Fruit fly (Drosophila melanogaster) whole organism, pupa: ENCODE data around the gene Tsp5D.

Experiments
- CG10348 ChIP-seq: fragments of 200-800 bp; sonication (Bioruptor generic); IDR thresholded peaks from 2 replicates; pipeline ENCODE4 v1.3.6; 2022; ENCODE audit warnings: missing biosample characterization, missing genetic modification characterization
- CG12605 ChIP-seq: fragments of 200-800 bp; sonication (Bioruptor generic); IDR thresholded peaks from 2 replicates; pipeline ENCODE4 v1.3.6; 2022; ENCODE audit warnings: missing biosample characterization, missing genetic modification characterization
- CG13204 ChIP-seq: fragments of 200-800 bp; sonication (Bioruptor generic); optimal IDR thresholded peaks from 2 replicates; lab custom pipeline; 2018; ENCODE audit warnings: missing biosample characterization, mild to moderate bottlenecking, missing genetic modification characterization, moderate library complexity
- CG14655 ChIP-seq: fragments of 200-800 bp; sonication (Bioruptor generic); optimal IDR thresholded peaks from 3 replicates; lab custom pipeline; 2017; ENCODE audit warnings: mild to moderate bottlenecking, missing biosample characterization, missing genetic modification reagents, missing genetic modification characterization
- CG15710 ChIP-seq: fragments of 200-800 bp; sonication (Bioruptor generic); optimal IDR thresholded peaks from 2 replicates; lab custom pipeline; 2018; ENCODE audit warnings: missing biosample characterization, mild to moderate bottlenecking, missing genetic modification characterization, moderate library complexity
- CG17806 ChIP-seq: fragments of 200-800 bp; sonication (Bioruptor generic); optimal IDR thresholded peaks from 2 replicates; lab custom pipeline; 2018; ENCODE audit warnings: missing biosample characterization, mild to moderate bottlenecking, missing genetic modification characterization, moderate library complexity
- CG32121 ChIP-seq: fragments of 200-800 bp; sonication (Bioruptor generic); IDR thresholded peaks from 2 replicates; pipeline ENCODE4 v1.3.6; 2022; ENCODE audit warnings: missing biosample characterization, missing genetic modification characterization
- CG34367 ChIP-seq: fragments of 200-800 bp; sonication (Bioruptor generic); optimal IDR thresholded peaks from 2 replicates; lab custom pipeline; 2018; ENCODE audit warnings: missing biosample characterization, mild to moderate bottlenecking, missing genetic modification characterization
- CG4496 ChIP-seq: fragments of 200-800 bp; sonication (Bioruptor generic); IDR thresholded peaks from 3 replicates; pipeline ENCODE4 v1.3.6; 2022; ENCODE audit warnings: missing biosample characterization, missing genetic modification characterization
- CG8159 ChIP-seq: fragments of 200-800 bp; sonication (Bioruptor generic); optimal IDR thresholded peaks from 3 replicates; lab custom pipeline; 2018; ENCODE audit warnings: missing biosample characterization, mild to moderate bottlenecking, missing genetic modification characterization, moderate library complexity
- CG8301 ChIP-seq: fragments of 200-800 bp; sonication (Bioruptor generic); optimal IDR thresholded peaks from 2 replicates; lab custom pipeline; 2018; ENCODE audit warnings: missing biosample characterization, mild to moderate bottlenecking, missing genetic modification characterization
- CG9948 ChIP-seq: fragments of 200-800 bp; sonication (Bioruptor generic); optimal IDR thresholded peaks from 2 replicates; lab custom pipeline; 2018; ENCODE audit warnings: missing biosample characterization, mild to moderate bottlenecking, missing genetic modification characterization, moderate library complexity
- D1 ChIP-seq: fragments of 200-800 bp; sonication (Bioruptor generic); optimal IDR thresholded peaks from 2 replicates; lab custom pipeline; 2018; ENCODE audit warnings: missing biosample characterization, mild to moderate bottlenecking, missing genetic modification characterization, moderate library complexity
- EcR ChIP-seq: fragments of 200-800 bp; sonication (Bioruptor generic); optimal IDR thresholded peaks from 3 replicates; lab custom pipeline; 2019; ENCODE audit warnings: missing biosample characterization, missing genetic modification characterization, mild to moderate bottlenecking, moderate library complexity, missing genetic modification reagents
- Ets98B ChIP-seq: fragments of 200-800 bp; sonication (Bioruptor generic); IDR thresholded peaks from 2 replicates; pipeline ENCODE4 v1.3.6; 2022; ENCODE audit warnings: missing biosample characterization, missing genetic modification characterization
- Pif1A ChIP-seq: fragments of 200-800 bp; sonication (Bioruptor generic); optimal IDR thresholded peaks from 3 replicates; lab custom pipeline; 2016; ENCODE audit warnings: missing biosample characterization, missing genetic modification characterization
- Pif1B ChIP-seq: fragments of 200-800 bp; sonication (Bioruptor generic); optimal IDR thresholded peaks from 3 replicates; lab custom pipeline; 2016; ENCODE audit warnings: missing biosample characterization, missing genetic modification characterization
- Snoo ChIP-seq: fragments of 200-800 bp; sonication (Bioruptor generic); optimal IDR thresholded peaks from 3 replicates; lab custom pipeline; 2017; ENCODE audit warnings: missing biosample characterization, mild to moderate bottlenecking, missing genetic modification characterization, inconsistent platforms
- fd96Ca ChIP-seq: fragments of 200-800 bp; sonication (Bioruptor generic); IDR thresholded peaks from 3 replicates; pipeline ENCODE4 v1.3.6; 2022; ENCODE audit warnings: missing biosample characterization, missing genetic modification characterization
- gl ChIP-seq: fragments of 200-800 bp; sonication (Bioruptor generic); optimal IDR thresholded peaks from 2 replicates; lab custom pipeline; 2018; ENCODE audit warnings: missing biosample characterization, mild to moderate bottlenecking, missing genetic modification characterization
- rn ChIP-seq: fragments of 200-800 bp; sonication (Bioruptor generic); IDR thresholded peaks from 2 replicates; pipeline ENCODE4 v1.3.6; 2022; ENCODE audit warnings: missing biosample characterization, missing genetic modification characterization

Gene Tsp5D

dm6 chrX:6031692-6032091, 43.0 kb downstream of the Tsp5D start:
- no peak for TF ChIP-seq rn (GFP tag; lab: Robert Waterston, UW)
- no peak for TF ChIP-seq CG12605 (GFP tag; lab: Robert Waterston, UW)
- TF ChIP-seq Snoo (tag; lab: Kevin White, UChicago) = peak; percentile 38
- peak; percentile 19 for TF ChIP-seq CG9948
- no peak for TF ChIP-seq fd96Ca
- no peak for TF ChIP-seq D1 (tag; lab: Kevin White, UChicago)
- peak; percentile 21 for TF ChIP-seq Pif1A (GFP tag; lab: Kevin White, UChicago)
- TF ChIP-seq CG4496 = peak; percentile 58; the same call in 2 of the 3 replicates
- peak; percentile 17 for TF ChIP-seq CG34367
- TF ChIP-seq Ets98B (GFP tag; lab: Robert Waterston, UW) = no peak
- TF ChIP-seq CG17806 (tag; lab: Kevin White, UChicago) = peak; percentile 29
- TF ChIP-seq gl (tag; lab: Kevin White, UChicago) = no peak
- no peak for TF ChIP-seq CG32121
- no peak for TF ChIP-seq CG13204 (GFP tag; lab: Kevin White, UChicago)
- TF ChIP-seq EcR = no peak
- TF ChIP-seq CG10348 (GFP tag; lab: Robert Waterston, UW) = no peak
- peak; percentile 63 for TF ChIP-seq CG8159 (tag; lab: Kevin White, UChicago)
- TF ChIP-seq CG15710 (tag; lab: Kevin White, UChicago) = peak; percentile 49

- TF ChIP-seq CG8159 (tag; lab: Kevin White, UChicago) (no peak), CG4496 (peak; percentile 29; the same call in 1 of the 3 replicates)
Observed at dm6 chrX:6030593-6030992, 44.1 kb downstream of the Tsp5D start.

DNA sequence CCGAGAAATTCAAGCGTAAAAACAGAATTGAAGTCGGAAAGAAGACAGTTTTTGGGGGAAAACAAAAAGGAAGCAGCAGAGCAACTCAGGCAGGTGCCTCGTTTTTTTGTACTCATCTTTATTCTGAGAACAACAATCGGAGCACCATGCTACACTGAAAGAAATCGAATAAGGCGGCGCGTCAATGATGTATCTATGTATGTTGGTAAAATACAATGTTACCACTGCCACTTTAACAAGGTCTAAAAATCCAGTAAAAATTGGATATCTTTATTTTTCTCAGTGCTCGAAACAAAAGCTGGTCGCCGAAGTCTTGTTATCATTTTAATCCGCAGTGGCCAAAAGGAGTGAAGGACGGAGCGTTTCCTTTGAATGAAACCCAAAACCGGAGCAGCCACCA, 44.6 kb downstream of the Tsp5D start:
- no peak for TF ChIP-seq CG10348 (GFP tag; lab: Robert Waterston, UW)
- no peak for TF ChIP-seq CG4496
- peak; percentile 6 for TF ChIP-seq CG8159 (tag; lab: Kevin White, UChicago)
- no peak for TF ChIP-seq CG32121
- TF ChIP-seq CG14655 = no peak
- TF ChIP-seq CG12605 (GFP tag; lab: Robert Waterston, UW) = no peak
- TF ChIP-seq D1 (tag; lab: Kevin White, UChicago) = no peak
- no peak for TF ChIP-seq CG34367
- TF ChIP-seq CG8301 = no peak
- TF ChIP-seq Snoo (tag; lab: Kevin White, UChicago) = peak; percentile 43
- no peak for TF ChIP-seq CG15710 (tag; lab: Kevin White, UChicago)
- TF ChIP-seq Pif1B (GFP tag; lab: Kevin White, UChicago) = peak; percentile 13
- TF ChIP-seq Ets98B (GFP tag; lab: Robert Waterston, UW) = no peak
- no peak for TF ChIP-seq CG9948
- TF ChIP-seq gl (tag; lab: Kevin White, UChicago) = no peak
- peak; percentile 15 for TF ChIP-seq CG17806 (tag; lab: Kevin White, UChicago)
- TF ChIP-seq CG13204 (GFP tag; lab: Kevin White, UChicago) = no peak

DNA sequence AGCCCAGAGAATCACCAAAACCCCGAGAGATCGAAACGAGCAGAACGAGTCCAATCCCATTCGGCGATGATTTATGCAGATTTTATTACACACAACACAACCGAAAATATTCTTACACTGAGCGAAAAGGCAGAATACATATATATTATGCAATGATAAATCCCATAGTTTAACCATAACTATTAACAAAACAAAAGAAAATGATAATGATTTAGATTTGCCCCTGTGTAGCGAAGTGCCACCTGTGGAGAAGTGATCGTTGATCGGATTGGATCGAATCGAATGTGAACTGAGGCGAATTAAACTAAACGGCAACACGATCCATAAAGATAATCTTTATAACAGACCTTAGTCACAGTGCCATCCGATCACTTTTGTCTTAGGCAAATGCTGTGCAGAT, 45.6 kb downstream of the Tsp5D start:
- TF ChIP-seq CG9948 (no peak), Snoo (tag; lab: Kevin White, UChicago) (no peak), CG32121 (no peak), rn (GFP tag; lab: Robert Waterston, UW) (no peak), CG34367 (no peak), CG15710 (tag; lab: Kevin White, UChicago) (no peak), CG12605 (GFP tag; lab: Robert Waterston, UW) (no peak), gl (tag; lab: Kevin White, UChicago) (no peak), D1 (tag; lab: Kevin White, UChicago) (no peak), Pif1B (GFP tag; lab: Kevin White, UChicago) (no peak), Ets98B (GFP tag; lab: Robert Waterston, UW) (no peak), CG8301 (no peak), CG4496 (no peak), fd96Ca (no peak)

DNA sequence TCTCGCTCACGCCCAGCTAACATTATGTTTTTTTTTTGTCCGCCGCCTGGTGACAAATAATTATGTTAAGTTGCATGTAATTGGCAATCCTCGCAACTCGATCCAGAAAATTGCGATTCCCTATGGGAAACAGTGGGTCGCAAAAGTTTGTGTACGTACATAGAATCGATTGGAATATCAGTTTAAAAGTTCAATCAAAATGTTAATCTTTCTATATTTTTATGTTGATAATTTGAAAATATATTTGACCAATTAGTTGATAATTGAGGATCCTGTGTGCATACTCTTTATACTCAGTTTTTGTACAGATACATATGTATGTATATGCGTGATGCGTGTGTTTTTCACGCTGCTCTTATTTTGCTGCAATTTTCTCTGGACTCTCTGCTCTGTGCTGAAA, 46.8 kb downstream of the Tsp5D start:
- TF ChIP-seq fd96Ca (peak; percentile 31; the same call in 1 of the 3 replicates), Snoo (tag; lab: Kevin White, UChicago) (peak; percentile 34), CG15710 (tag; lab: Kevin White, UChicago) (peak; percentile 71), gl (tag; lab: Kevin White, UChicago) (peak; percentile 43), CG10348 (GFP tag; lab: Robert Waterston, UW) (no peak), CG9948 (peak; percentile 54), CG17806 (tag; lab: Kevin White, UChicago) (peak; percentile 64), CG8159 (tag; lab: Kevin White, UChicago) (peak; percentile 75), EcR (no peak), CG4496 (peak; percentile 87), Ets98B (GFP tag; lab: Robert Waterston, UW) (peak; percentile 72), CG14655 (peak; percentile 65), CG34367 (peak; percentile 56), CG12605 (GFP tag; lab: Robert Waterston, UW) (peak; percentile 68), CG13204 (GFP tag; lab: Kevin White, UChicago) (peak; percentile 27), Pif1B (GFP tag; lab: Kevin White, UChicago) (peak; percentile 53), CG8301 (peak; percentile 56), CG32121 (peak; percentile 51; the same call in 1 of the 2 replicates), rn (GFP tag; lab: Robert Waterston, UW) (0 out of 2 replicates have a peak, but pooled peaks have one; percentile 16), Pif1A (GFP tag; lab: Kevin White, UChicago) (peak; percentile 58), D1 (tag; lab: Kevin White, UChicago) (no peak)
- TF ChIP-seq, all 21 proteins: peak for 18

DNA sequence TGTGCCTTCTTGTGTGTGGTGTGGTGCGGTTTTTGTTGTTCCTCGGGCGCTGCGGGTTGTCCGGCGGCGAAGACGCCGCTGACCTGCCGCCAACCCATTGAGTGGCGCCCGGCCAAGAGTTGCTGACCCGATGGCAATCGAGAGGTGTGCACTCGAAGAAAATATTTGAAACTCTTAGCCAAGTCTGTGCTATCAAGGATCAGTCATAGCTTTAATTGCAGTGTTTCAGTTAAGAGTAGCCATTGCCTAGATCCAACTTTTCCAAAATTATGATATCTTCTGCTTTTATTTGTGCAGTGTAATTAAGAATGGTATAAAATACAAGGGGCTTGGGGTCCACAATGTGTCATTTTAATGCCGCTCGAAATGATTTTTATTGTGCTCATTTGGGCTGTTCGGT, 50.0 kb downstream of the Tsp5D start:
- peak; percentile 50; the same call in 1 of the 3 replicates for TF ChIP-seq CG4496
- 0 out of 2 replicates have a peak, but pooled peaks have one; percentile 10 for TF ChIP-seq rn (GFP tag; lab: Robert Waterston, UW)
- TF ChIP-seq CG15710 (tag; lab: Kevin White, UChicago) = peak; percentile 66
- no peak for TF ChIP-seq D1 (tag; lab: Kevin White, UChicago)
- TF ChIP-seq CG32121 = no peak
- no peak for TF ChIP-seq CG8301
- TF ChIP-seq CG9948 = peak; percentile 38
- TF ChIP-seq EcR = peak; percentile 41
- peak; percentile 32 for TF ChIP-seq Pif1B (GFP tag; lab: Kevin White, UChicago)
- peak; percentile 22 for TF ChIP-seq Pif1A (GFP tag; lab: Kevin White, UChicago)
- peak; percentile 54 for TF ChIP-seq CG17806 (tag; lab: Kevin White, UChicago)
- TF ChIP-seq fd96Ca = no peak
- peak; percentile 11 for TF ChIP-seq gl (tag; lab: Kevin White, UChicago)
- TF ChIP-seq Snoo (tag; lab: Kevin White, UChicago) = peak; percentile 27
- no peak for TF ChIP-seq CG12605 (GFP tag; lab: Robert Waterston, UW)
- peak; percentile 39 for TF ChIP-seq CG34367
- TF ChIP-seq CG14655 = no peak
- peak; percentile 6 for TF ChIP-seq CG13204 (GFP tag; lab: Kevin White, UChicago)
- TF ChIP-seq CG10348 (GFP tag; lab: Robert Waterston, UW) = no peak
- no peak for TF ChIP-seq Ets98B (GFP tag; lab: Robert Waterston, UW)
- peak; percentile 73 for TF ChIP-seq CG8159 (tag; lab: Kevin White, UChicago)
